Worm (Caenorhabditis elegans) whole organism, mixed stage, embryonic: ENCODE results near the gene fbxa-127.
A peak's percentile ranks its signal among the peaks of the same experiment; 100 is the strongest.

Source experiments
- M03D4.4 ChIP-seq: sonication (generic microtip); optimal IDR thresholded peaks from 2 replicates; lab custom pipeline; 2017; ENCODE audit warnings: mild to moderate bottlenecking, missing genetic modification characterization, missing compliant biosample characterization
- blmp-1 ChIP-seq: fragments of 150-350 bp; optimal IDR thresholded peaks from 2 replicates; lab custom pipeline; 2014; ENCODE audit warnings: missing biosample characterization, missing genetic modification characterization
- ceh-43 ChIP-seq: fragments of 200-800 bp; sonication (Bioruptor generic); optimal IDR thresholded peaks from 2 replicates; lab custom pipeline; 2018; ENCODE audit warnings: mild to moderate bottlenecking, missing genetic modification characterization, moderate library complexity, missing compliant biosample characterization
- ceh-83 ChIP-seq: fragments of 200-800 bp; sonication (Bioruptor generic); optimal IDR thresholded peaks from 2 replicates; lab custom pipeline; 2018; ENCODE audit warnings: mild to moderate bottlenecking, missing genetic modification characterization, missing compliant biosample characterization
- ces-1 ChIP-seq: fragments of 150-350 bp; optimal IDR thresholded peaks from 2 replicates; lab custom pipeline; 2014; ENCODE audit warnings: missing biosample characterization, missing genetic modification reagents, missing genetic modification characterization
- elt-1 ChIP-seq: sonication (generic microtip); optimal IDR thresholded peaks from 2 replicates; lab custom pipeline; 2017; ENCODE audit warnings: missing genetic modification characterization, mild to moderate bottlenecking, missing compliant biosample characterization, antibody characterized with exemption, moderate library complexity, borderline replicate concordance; ENCODE audit not compliant: insufficient read depth
- ham-2 ChIP-seq: fragments of 200-800 bp; sonication (Bioruptor generic); optimal IDR thresholded peaks from 2 replicates; lab custom pipeline; 2018; ENCODE audit warnings: mild to moderate bottlenecking, missing genetic modification characterization, missing compliant biosample characterization
- lin-13 ChIP-seq: fragments of 150-350 bp; optimal IDR thresholded peaks from 2 replicates; lab custom pipeline; 2014; ENCODE audit warnings: missing biosample characterization, missing genetic modification characterization
- mls-2 ChIP-seq: sonication (generic microtip); optimal IDR thresholded peaks from 2 replicates; lab custom pipeline; 2016; ENCODE audit warnings: mild to moderate bottlenecking, missing genetic modification characterization, moderate library complexity, missing compliant biosample characterization
- nhr-28 ChIP-seq: fragments of 150-350 bp; optimal IDR thresholded peaks from 2 replicates; lab custom pipeline; 2014; ENCODE audit warnings: missing biosample characterization, missing genetic modification characterization
- nhr-76 ChIP-seq: sonication (generic microtip); optimal IDR thresholded peaks from 2 replicates; lab custom pipeline; 2017; ENCODE audit warnings: missing biosample characterization, missing genetic modification characterization
- pha-4 ChIP-seq: fragments of 150-350 bp; optimal IDR thresholded peaks from 2 replicates; lab custom pipeline; 2018; ENCODE audit warnings: missing biosample characterization, missing genetic modification reagents, missing genetic modification characterization
- snpc-4 ChIP-seq: fragments of 150-350 bp; optimal IDR thresholded peaks from 2 replicates; lab custom pipeline; 2014; ENCODE audit warnings: missing biosample characterization, missing genetic modification characterization

ce11 chrV:16778540-16779280, 50.2 kb downstream of the fbxa-127 start:
- TF ChIP-seq snpc-4 (tag; lab: Kevin White, UChicago), result no peak
- no peak for TF ChIP-seq pha-4
- no peak for TF ChIP-seq lin-13 (tag; lab: Kevin White, UChicago)
- no peak for TF ChIP-seq ham-2 (GFP tag; lab: Kevin White, UChicago)
- TF ChIP-seq nhr-28 (tag; lab: Kevin White, UChicago), result no peak
- TF ChIP-seq ceh-83 (GFP tag; lab: Kevin White, UChicago), result no peak
- no peak for TF ChIP-seq blmp-1
- TF ChIP-seq M03D4.4 (tag; lab: Kevin White, UChicago), result no peak
- TF ChIP-seq elt-1 (tag; lab: Kevin White, UChicago), result peak; percentile 24
- no peak for TF ChIP-seq mls-2 (tag; lab: Kevin White, UChicago)
- TF ChIP-seq ces-1 (GFP tag; lab: Kevin White, UChicago), result no peak
- TF ChIP-seq ceh-43 (GFP tag; lab: Kevin White, UChicago), result no peak
- TF ChIP-seq nhr-76, result no peak
